Worm (Caenorhabditis elegans) whole organism, early embryonic: Measurements from ENCODE around the gene C01G10.7.

ENCODE experiments used
- B0310.2 ChIP-seq: sonication (generic microtip); optimal IDR thresholded peaks from 2 replicates; lab custom pipeline; 2016; ENCODE audit warnings: mild to moderate bottlenecking, missing genetic modification characterization, missing compliant biosample characterization
- F13C5.2 ChIP-seq: sonication (generic microtip); optimal IDR thresholded peaks from 2 replicates; lab custom pipeline; 2017; ENCODE audit warnings: mild to moderate bottlenecking, missing genetic modification characterization, inconsistent platforms, missing compliant biosample characterization
- aly-1 ChIP-seq: sonication (generic microtip); optimal IDR thresholded peaks from 2 replicates; lab custom pipeline; 2016; ENCODE audit warnings: missing genetic modification characterization, missing compliant biosample characterization
- ama-1 ChIP-seq: fragments of 150-350 bp; optimal IDR thresholded peaks from 2 replicates; lab custom pipeline; 2014
- ceh-13 ChIP-seq: fragments of 200-800 bp; sonication (Bioruptor generic); optimal IDR thresholded peaks from 2 replicates; lab custom pipeline; 2018; ENCODE audit warnings: mild to moderate bottlenecking, missing genetic modification characterization, missing compliant biosample characterization
- ceh-36 ChIP-seq: sonication (generic microtip); optimal IDR thresholded peaks from 2 replicates; lab custom pipeline; 2016; ENCODE audit warnings: missing genetic modification characterization, inconsistent platforms, missing compliant biosample characterization
- ets-7 ChIP-seq: sonication (generic microtip); optimal IDR thresholded peaks from 2 replicates; lab custom pipeline; 2016; ENCODE audit warnings: missing genotype, missing genetic modification characterization, missing compliant biosample characterization
- flt-1 ChIP-seq: fragments of 200-800 bp; sonication (Bioruptor generic); IDR thresholded peaks from 2 replicates; pipeline ENCODE4 v1.3.6; 2022; ENCODE audit warnings: missing genetic modification characterization, missing compliant biosample characterization
- hmbx-1 ChIP-seq: sonication (generic microtip); optimal IDR thresholded peaks from 2 replicates; lab custom pipeline; 2016; ENCODE audit warnings: mild to moderate bottlenecking, missing genetic modification characterization, missing compliant biosample characterization
- hmg-4 ChIP-seq: fragments of 200-800 bp; sonication (Bioruptor generic); optimal IDR thresholded peaks from 2 replicates; lab custom pipeline; 2018; ENCODE audit warnings: mild to moderate bottlenecking, missing genetic modification characterization, missing compliant biosample characterization
- hnd-1 ChIP-seq: sonication (generic microtip); optimal IDR thresholded peaks from 2 replicates; lab custom pipeline; 2016; ENCODE audit warnings: missing genetic modification characterization, missing compliant biosample characterization
- pes-1 ChIP-seq: fragments of 200-800 bp; sonication (Bioruptor generic); IDR thresholded peaks from 2 replicates; pipeline ENCODE4 v1.3.6; 2022; ENCODE audit warnings: missing genetic modification reagents, missing genetic modification characterization, missing compliant biosample characterization
- scrt-1 ChIP-seq: fragments of 200-800 bp; sonication (Bioruptor generic); IDR thresholded peaks from 2 replicates; pipeline ENCODE4 v1.3.6; 2022; ENCODE audit warnings: missing genetic modification characterization, missing compliant biosample characterization
- sea-1 ChIP-seq: fragments of 200-800 bp; sonication (Bioruptor generic); conservative IDR thresholded peaks from 2 replicates; pipeline ENCODE4 v1.3.6; 2022; ENCODE audit warnings: missing genetic modification characterization, missing compliant biosample characterization
- tbx-11 ChIP-seq: fragments of 200-800 bp; sonication (Bioruptor generic); IDR thresholded peaks from 2 replicates; pipeline ENCODE4 v1.3.6; 2022; ENCODE audit warnings: missing genetic modification characterization, missing compliant biosample characterization
- tbx-37 ChIP-seq: fragments of 200-800 bp; sonication (Bioruptor generic); conservative IDR thresholded peaks from 2 replicates; pipeline ENCODE4 v1.3.6; 2022; ENCODE audit warnings: missing genetic modification reagents, missing genetic modification characterization, missing compliant biosample characterization
- tra-4 ChIP-seq: sonication (generic microtip); optimal IDR thresholded peaks from 2 replicates; lab custom pipeline; 2017; ENCODE audit warnings: missing genetic modification characterization, missing compliant biosample characterization

Gene C01G10.7

DNA sequence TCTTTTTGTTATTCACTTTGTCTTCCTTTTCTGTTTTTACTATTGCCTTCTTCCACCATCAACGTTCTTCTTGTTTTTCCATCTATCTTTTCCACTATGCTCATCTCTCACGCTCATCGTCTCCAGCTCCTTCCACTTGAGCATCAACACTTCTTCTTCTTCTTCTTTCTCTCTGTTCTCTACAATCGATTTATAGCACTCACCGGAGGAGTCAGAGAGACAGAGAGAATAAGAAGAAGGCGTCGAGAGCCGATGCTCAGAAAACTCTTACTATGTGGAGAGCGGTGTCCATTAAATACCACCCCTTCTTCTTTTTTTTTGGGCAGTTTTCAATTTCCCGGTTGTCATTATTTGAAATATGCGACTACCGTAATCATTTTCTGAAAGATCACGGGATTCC lies 10.6 kb upstream of the C01G10.7 start:
- TF ChIP-seq scrt-1 (GFP tag; lab: Robert Waterston, UW): no peak
- no peak for TF ChIP-seq tra-4 (tag; lab: Kevin White, UChicago)
- no peak for TF ChIP-seq F13C5.2 (tag; lab: Kevin White, UChicago)
- no peak for TF ChIP-seq tbx-11 (GFP tag; lab: Robert Waterston, UW)
- TF ChIP-seq hmg-4 (GFP tag; lab: Kevin White, UChicago): no peak

DNA sequence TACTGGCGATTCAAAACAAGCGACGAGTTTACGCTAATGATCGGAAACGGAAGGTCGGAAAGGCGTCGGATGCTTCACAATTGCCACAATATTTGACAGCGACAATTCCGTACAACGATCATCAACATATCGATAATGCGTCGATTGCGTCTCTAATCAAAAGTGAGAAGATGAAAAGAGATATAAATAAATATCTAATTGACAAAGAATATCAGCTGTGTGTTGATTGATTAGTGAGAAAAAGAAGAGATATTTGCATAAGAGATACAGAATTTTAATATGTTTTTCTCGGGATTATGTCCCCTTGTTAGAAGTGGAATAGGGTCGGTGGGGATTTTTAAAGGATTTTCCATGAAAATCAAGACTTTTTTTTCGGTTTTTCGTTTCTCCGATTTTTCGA lies 7.0 kb upstream of the C01G10.7 start:
- no peak for TF ChIP-seq aly-1 (tag; lab: Kevin White, UChicago)

DNA sequence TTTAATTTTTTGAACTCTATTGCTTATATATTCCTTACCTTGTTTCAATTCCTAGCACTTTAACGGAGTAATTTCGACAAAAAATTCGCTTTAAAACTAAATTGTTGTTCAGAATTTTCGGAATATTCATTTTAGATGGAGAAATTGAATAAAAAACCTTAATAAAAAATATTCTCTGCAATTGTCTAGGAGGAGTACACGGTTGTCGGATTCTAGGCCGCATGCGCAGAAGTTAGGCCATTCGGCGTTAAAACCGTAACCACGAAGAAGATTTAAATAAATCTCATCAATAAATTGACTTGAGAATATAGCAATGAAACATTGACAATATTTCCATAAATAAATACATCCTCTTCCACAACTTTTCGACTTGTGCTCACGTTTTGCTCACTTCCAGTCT lies 3.3 kb upstream of the C01G10.7 start, which contains the start of the genes C01G10.10 and C01G10.9:
Gene C01G10.10 (minus strand): TSS at position 151 of the 400 bp plus-strand sequence.
Gene C01G10.9 (plus strand): TSS at position 240 of the 400 bp plus-strand sequence.
- peak; percentile 4 for TF ChIP-seq tra-4 (tag; lab: Kevin White, UChicago)
- no peak for TF ChIP-seq pes-1 (GFP tag; lab: Robert Waterston, UW)
- TF ChIP-seq ceh-36 (tag; lab: Kevin White, UChicago): no peak
- peak; percentile 31 for TF ChIP-seq F13C5.2 (tag; lab: Kevin White, UChicago)
- no peak for TF ChIP-seq B0310.2 (tag; lab: Kevin White, UChicago)
- no peak for TF ChIP-seq hmg-4 (GFP tag; lab: Kevin White, UChicago)
- no peak for TF ChIP-seq scrt-1 (GFP tag; lab: Robert Waterston, UW)
- peak; percentile 60 for TF ChIP-seq tbx-37 (GFP tag; lab: Robert Waterston, UW)
- TF ChIP-seq hmbx-1 (tag; lab: Kevin White, UChicago): no peak
- no peak for TF ChIP-seq aly-1 (tag; lab: Kevin White, UChicago)
- TF ChIP-seq ama-1 (lab: Kevin White, UChicago): no peak
- TF ChIP-seq tbx-11 (GFP tag; lab: Robert Waterston, UW): no peak
- TF ChIP-seq hnd-1 (tag; lab: Kevin White, UChicago): no peak
- no peak for TF ChIP-seq sea-1
- no peak for TF ChIP-seq ceh-13 (GFP tag; lab: Kevin White, UChicago)
- TF ChIP-seq ets-7: no peak
- TF ChIP-seq flt-1 (GFP tag; lab: Robert Waterston, UW): no peak

DNA sequence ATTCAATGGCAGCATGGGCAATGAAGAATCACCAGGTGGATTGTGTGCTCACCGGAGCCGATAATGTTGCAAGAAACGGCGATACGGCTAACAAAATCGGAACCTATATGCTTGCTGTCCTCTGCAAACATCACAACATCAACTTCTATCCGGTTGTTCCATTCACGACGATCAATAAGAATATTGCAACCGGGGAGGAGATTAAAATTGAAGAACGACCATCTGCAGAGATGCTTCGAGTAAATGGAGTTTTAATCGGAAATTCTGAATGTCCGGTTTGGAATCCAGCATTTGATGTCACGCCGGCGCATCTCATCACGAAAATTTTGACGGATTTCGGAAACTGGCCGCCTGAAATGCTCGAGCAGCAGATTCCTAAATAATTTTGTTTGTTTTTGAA lies 1.9 kb upstream of the C01G10.7 start:
- TF ChIP-seq flt-1 (GFP tag; lab: Robert Waterston, UW) (no peak), aly-1 (tag; lab: Kevin White, UChicago) (no peak), ceh-13 (GFP tag; lab: Kevin White, UChicago) (no peak), hnd-1 (tag; lab: Kevin White, UChicago) (no peak), ets-7 (no peak), hmg-4 (GFP tag; lab: Kevin White, UChicago) (no peak), sea-1 (peak; percentile 62; the same call in 1 of the 2 replicates), tra-4 (tag; lab: Kevin White, UChicago) (no peak)

DNA sequence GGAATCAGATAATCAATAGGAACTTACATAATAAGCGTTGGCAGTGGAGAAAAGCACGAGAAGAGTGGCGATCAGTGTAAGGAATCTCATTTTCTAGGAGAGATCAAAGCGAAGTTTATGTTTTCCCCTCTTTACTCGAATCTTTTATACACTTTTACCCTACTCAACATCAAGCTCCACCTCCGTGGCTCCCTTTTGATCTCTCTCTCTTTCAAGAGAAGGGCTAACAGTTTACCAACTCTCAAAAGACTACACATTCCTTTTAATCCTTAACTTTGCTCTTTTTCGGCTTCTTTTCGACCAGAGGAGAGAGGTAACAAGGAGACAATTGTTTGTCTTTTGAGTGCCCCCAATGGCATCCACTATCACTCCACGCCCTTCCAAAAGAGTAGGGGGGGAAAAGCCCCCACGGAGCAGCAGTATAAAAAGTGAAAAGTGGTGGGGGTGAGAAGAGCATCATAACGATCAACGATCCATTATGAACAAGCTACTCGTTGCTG lies 1.7 kb downstream of the C01G10.7 start, which contains the start of the genes C01G10.15 and C01G10.6:
Gene C01G10.15 (minus strand): TSS at position 101 of the 500 bp plus-strand sequence.
Gene C01G10.6 (plus strand): TSS at position 450 of the 500 bp plus-strand sequence.
- TF ChIP-seq ceh-13 (GFP tag; lab: Kevin White, UChicago): no peak
- TF ChIP-seq F13C5.2 (tag; lab: Kevin White, UChicago): no peak
- TF ChIP-seq flt-1 (GFP tag; lab: Robert Waterston, UW): no peak
- no peak for TF ChIP-seq ceh-36 (tag; lab: Kevin White, UChicago)
- TF ChIP-seq aly-1 (tag; lab: Kevin White, UChicago): no peak
- TF ChIP-seq hmg-4 (GFP tag; lab: Kevin White, UChicago): no peak
- no peak for TF ChIP-seq hnd-1 (tag; lab: Kevin White, UChicago)
- TF ChIP-seq scrt-1 (GFP tag; lab: Robert Waterston, UW): no peak
- TF ChIP-seq B0310.2 (tag; lab: Kevin White, UChicago): no peak
- no peak for TF ChIP-seq tbx-11 (GFP tag; lab: Robert Waterston, UW)
- TF ChIP-seq ama-1 (lab: Kevin White, UChicago): no peak
- TF ChIP-seq sea-1: no peak

DNA sequence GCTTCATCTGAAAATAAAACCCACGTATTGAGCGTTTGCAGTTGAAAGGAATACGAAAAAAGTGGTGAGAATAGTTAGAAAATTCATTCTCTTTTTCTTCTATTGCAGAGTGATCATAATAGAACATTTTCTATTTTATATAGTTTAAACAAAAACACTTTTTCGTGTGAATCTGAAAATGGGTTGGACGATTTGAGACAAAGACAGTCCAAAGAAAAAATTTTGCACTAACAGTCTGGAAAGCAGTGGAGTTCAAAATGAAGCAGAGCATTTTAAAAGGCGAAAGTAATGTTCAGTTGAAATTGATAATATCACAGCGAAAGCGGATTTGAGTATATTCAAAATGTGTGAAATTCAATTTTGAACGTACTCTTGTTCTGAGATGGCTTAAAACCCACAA lies 3.1 kb downstream of the C01G10.7 start, which contains the start of gene C01G10.18:
Gene C01G10.18 (minus strand): TSS at position 101 of the 400 bp plus-strand sequence.
- TF ChIP-seq aly-1 (tag; lab: Kevin White, UChicago) (no peak), tbx-11 (GFP tag; lab: Robert Waterston, UW) (no peak), B0310.2 (tag; lab: Kevin White, UChicago) (no peak), hnd-1 (tag; lab: Kevin White, UChicago) (no peak), ceh-36 (tag; lab: Kevin White, UChicago) (no peak), sea-1 (no peak), hmbx-1 (tag; lab: Kevin White, UChicago) (no peak), pes-1 (GFP tag; lab: Robert Waterston, UW) (no peak), ama-1 (lab: Kevin White, UChicago) (no peak), F13C5.2 (tag; lab: Kevin White, UChicago) (no peak), ets-7 (no peak), hmg-4 (GFP tag; lab: Kevin White, UChicago) (no peak), ceh-13 (GFP tag; lab: Kevin White, UChicago) (no peak), scrt-1 (GFP tag; lab: Robert Waterston, UW) (no peak), tbx-37 (GFP tag; lab: Robert Waterston, UW) (no peak), flt-1 (GFP tag; lab: Robert Waterston, UW) (no peak)

DNA sequence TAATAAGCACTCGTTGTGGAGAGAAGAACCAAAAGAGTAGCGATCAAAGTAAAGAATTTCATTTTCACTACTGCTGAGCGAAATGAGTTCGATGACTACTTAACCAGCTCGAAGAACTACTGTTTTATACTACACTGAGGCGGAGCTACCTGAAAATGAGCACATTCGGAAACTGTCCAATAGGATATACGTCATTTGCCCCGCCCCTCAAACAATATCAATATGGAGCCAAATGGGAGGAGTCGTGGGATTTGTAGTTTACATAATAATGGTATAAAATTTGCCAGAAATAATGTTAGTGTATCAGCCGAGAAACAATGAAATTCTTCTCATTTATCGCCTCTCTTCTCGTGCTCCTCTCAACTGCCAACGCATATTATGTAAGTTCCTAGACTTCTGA lies 3.9 kb downstream of the C01G10.7 start, which contains the start of the genes C01G10.5 and C01G10.4:
Gene C01G10.5 (minus strand): TSS at position 101 of the 400 bp plus-strand sequence.
Gene C01G10.4 (plus strand): TSS at position 303 of the 400 bp plus-strand sequence.
- TF ChIP-seq F13C5.2 (tag; lab: Kevin White, UChicago) (no peak), ama-1 (lab: Kevin White, UChicago) (no peak), tra-4 (tag; lab: Kevin White, UChicago) (no peak), sea-1 (no peak), scrt-1 (GFP tag; lab: Robert Waterston, UW) (no peak), flt-1 (GFP tag; lab: Robert Waterston, UW) (no peak), B0310.2 (tag; lab: Kevin White, UChicago) (no peak), ets-7 (no peak)
